Worm (Caenorhabditis elegans): ENCODE measurements around the gene C18H7.12.

- TF ChIP-seq ama-1 (optimal IDR thresholded peaks at IDR 0.05) (no peak), ets-4 (tag; optimal IDR thresholded peaks at IDR 0.05) (no peak)
Measured at ce11 chrIV:622989-623388, 35.4 kb upstream of the C18H7.12 start.
